Worm (Caenorhabditis elegans) whole organism, L2 larva: ENCODE data around the gene fbxb-97.

Source experiments
- C34F6.9 ChIP-seq: fragments of 150-350 bp; optimal IDR thresholded peaks from 2 replicates; lab custom pipeline; 2014; ENCODE audit warnings: missing biosample characterization, missing genetic modification characterization
- R02D3.7 ChIP-seq: fragments of 150-350 bp; optimal IDR thresholded peaks from 2 replicates; lab custom pipeline; 2014; ENCODE audit warnings: missing biosample characterization, missing genetic modification characterization
- Y55F3AM.14 ChIP-seq: fragments of 200-800 bp; sonication (Bioruptor generic); optimal IDR thresholded peaks from 2 replicates; lab custom pipeline; 2018; ENCODE audit warnings: mild to moderate bottlenecking, missing genetic modification characterization, missing compliant biosample characterization
- ZK546.5 ChIP-seq: sonication (generic microtip); optimal IDR thresholded peaks from 2 replicates; lab custom pipeline; 2017; ENCODE audit warnings: missing biosample characterization, missing genetic modification characterization
- alr-1 ChIP-seq: fragments of 150-350 bp; optimal IDR thresholded peaks from 2 replicates; lab custom pipeline; 2014; ENCODE audit warnings: missing biosample characterization, missing genetic modification characterization
- ceh-16 ChIP-seq: fragments of 150-350 bp; optimal IDR thresholded peaks from 2 replicates; lab custom pipeline; 2014; ENCODE audit warnings: missing biosample characterization, missing genetic modification characterization
- ceh-82 ChIP-seq: fragments of 150-350 bp; optimal IDR thresholded peaks from 2 replicates; lab custom pipeline; 2014; ENCODE audit warnings: missing biosample characterization, missing genetic modification characterization
- egl-27 ChIP-seq: sonication (generic microtip); optimal IDR thresholded peaks from 3 replicates; lab custom pipeline; 2017; ENCODE audit warnings: missing biosample characterization, missing genetic modification reagents, missing genetic modification characterization
- elt-3 ChIP-seq: sonication (generic microtip); optimal IDR thresholded peaks from 2 replicates; lab custom pipeline; 2017; ENCODE audit warnings: missing biosample characterization, missing genetic modification characterization
- gmeb-1 ChIP-seq: fragments of 150-350 bp; optimal IDR thresholded peaks from 2 replicates; lab custom pipeline; 2014; ENCODE audit warnings: missing biosample characterization, missing genetic modification characterization
- lin-11 ChIP-seq: fragments of 150-350 bp; sonication (generic microtip); optimal IDR thresholded peaks from 2 replicates; lab custom pipeline; 2014; ENCODE audit warnings: missing biosample characterization, missing genetic modification characterization, inconsistent platforms, mixed read lengths
- lin-13 ChIP-seq: fragments of 150-350 bp; optimal IDR thresholded peaks from 2 replicates; lab custom pipeline; 2014; ENCODE audit warnings: missing biosample characterization, missing genetic modification reagents, missing genetic modification characterization
- lin-39 ChIP-seq: fragments of 150-350 bp; optimal IDR thresholded peaks from 2 replicates; lab custom pipeline; 2014; ENCODE audit warnings: missing biosample characterization, missing genetic modification reagents, missing genetic modification characterization
- lsy-2 ChIP-seq, 2 experiments: fragments of 150-350 bp in 1 of 2; sonication (generic microtip) in 1 of 2; optimal IDR thresholded peaks; 2 replicates each; lab custom pipeline; 2014 to 2017; ENCODE audit warnings: missing biosample characterization in 2 of 2, missing genetic modification characterization in 2 of 2
- mab-5 ChIP-seq: fragments of 150-350 bp; optimal IDR thresholded peaks from 2 replicates; lab custom pipeline; 2014; ENCODE audit warnings: missing biosample characterization, missing genetic modification characterization
- nhr-12 ChIP-seq: fragments of 150-350 bp; optimal IDR thresholded peaks from 2 replicates; lab custom pipeline; 2014; ENCODE audit warnings: missing biosample characterization, missing genetic modification characterization
- nhr-25 ChIP-seq: fragments of 150-350 bp; sonication (generic microtip); optimal IDR thresholded peaks from 3 replicates; lab custom pipeline; 2014; ENCODE audit warnings: missing biosample characterization, missing genetic modification characterization
- peb-1 ChIP-seq: fragments of 150-350 bp; optimal IDR thresholded peaks from 2 replicates; lab custom pipeline; 2014; ENCODE audit warnings: missing biosample characterization, missing genetic modification characterization
- sem-4 ChIP-seq: fragments of 150-350 bp; optimal IDR thresholded peaks from 2 replicates; lab custom pipeline; 2014; ENCODE audit warnings: missing biosample characterization, missing genetic modification reagents, missing genetic modification characterization
- sma-3 ChIP-seq: sonication (generic microtip); optimal IDR thresholded peaks from 2 replicates; lab custom pipeline; 2016; ENCODE audit warnings: missing genetic modification reagents, missing genetic modification characterization, missing compliant biosample characterization
- sma-9 ChIP-seq, 2 experiments: fragments of 150-350 bp in 1 of 2; sonication (generic microtip) in 1 of 2; optimal IDR thresholded peaks; 2 replicates each; lab custom pipeline; 2014 to 2016; ENCODE audit warnings: missing genetic modification characterization in 2 of 2, mild to moderate bottlenecking in 1 of 2, missing biosample characterization in 1 of 2, missing compliant biosample characterization in 1 of 2, missing genetic modification reagents in 1 of 2, moderate library complexity in 1 of 2
- snpc-4 ChIP-seq: fragments of 150-350 bp; optimal IDR thresholded peaks from 2 replicates; lab custom pipeline; 2014; ENCODE audit warnings: missing biosample characterization, missing genetic modification characterization
- unc-39 ChIP-seq: fragments of 150-350 bp; optimal IDR thresholded peaks from 2 replicates; lab custom pipeline; 2014; ENCODE audit warnings: missing biosample characterization, missing genetic modification characterization
- unc-62 ChIP-seq: fragments of 150-350 bp; optimal IDR thresholded peaks from 2 replicates; lab custom pipeline; 2014; ENCODE audit warnings: missing biosample characterization, missing genetic modification reagents, missing genetic modification characterization
- zag-1 ChIP-seq: fragments of 150-350 bp; optimal IDR thresholded peaks from 2 replicates; lab custom pipeline; 2014; ENCODE audit warnings: missing biosample characterization, missing genetic modification characterization
- ztf-11 ChIP-seq: sonication (generic microtip); optimal IDR thresholded peaks from 2 replicates; lab custom pipeline; 2017; ENCODE audit warnings: missing biosample characterization, missing genetic modification characterization
- ztf-4 ChIP-seq: fragments of 150-350 bp; optimal IDR thresholded peaks from 2 replicates; lab custom pipeline; 2014; ENCODE audit warnings: missing biosample characterization, missing genetic modification characterization

The fbxb-97 gene

DNA sequence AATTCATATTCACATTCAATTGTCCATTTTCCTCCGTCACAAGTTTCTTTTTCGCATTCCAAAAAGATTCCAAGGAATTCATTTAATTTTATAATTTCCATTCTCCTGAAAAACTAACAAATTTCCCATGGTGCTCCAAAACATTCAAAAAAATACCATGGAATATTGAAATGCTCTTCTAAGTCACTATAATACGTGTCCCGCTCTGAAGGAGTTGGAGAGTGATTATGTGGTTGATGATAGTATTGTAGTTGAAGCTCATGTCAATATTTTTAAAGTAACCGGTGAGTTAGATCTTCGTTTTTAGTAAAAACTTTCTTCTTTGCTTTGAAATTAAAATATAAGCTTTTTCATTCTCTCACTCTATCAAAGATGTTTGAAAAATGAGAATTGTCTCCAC is 42.7 kb upstream of the fbxb-97 start, which contains the start of gene math-9:
Gene math-9 (minus strand): TSS at position 101 of the 400 bp plus-strand sequence.
- TF ChIP-seq lin-13 (GFP tag; lab: Kevin White, UChicago): no peak
- TF ChIP-seq lin-11 (tag; lab: Kevin White, UChicago): no peak
- TF ChIP-seq alr-1: no peak
- no peak for TF ChIP-seq unc-62 (GFP tag; lab: Kevin White, UChicago)
- no peak for TF ChIP-seq ztf-11 (tag; lab: Kevin White, UChicago)
- no peak for TF ChIP-seq R02D3.7 (tag; lab: Kevin White, UChicago)
- TF ChIP-seq ztf-4: no peak
- no peak for TF ChIP-seq egl-27
- TF ChIP-seq mab-5 (tag; lab: Kevin White, UChicago): no peak
- no peak for TF ChIP-seq sma-3 (GFP tag; lab: Kevin White, UChicago)
- no peak for TF ChIP-seq unc-39 (tag; lab: Kevin White, UChicago)
- TF ChIP-seq peb-1: no peak
- no peak for TF ChIP-seq elt-3 (tag; lab: Kevin White, UChicago)
- no peak for TF ChIP-seq zag-1 (tag; lab: Kevin White, UChicago)
- TF ChIP-seq, all 48 proteins: peak for 0

ce11 chrII:1889071-1889470 is 41.1 kb upstream of the fbxb-97 start, which contains the start of gene math-8:
math-8 (minus strand) TSS chrII:1889171.
- TF ChIP-seq sem-4 (tag; lab: Kevin White, UChicago) (no peak), lsy-2 (tag; optimal IDR thresholded peaks at IDR 0.05; lab: Kevin White, UChicago) (no peak), mab-5 (tag; lab: Kevin White, UChicago) (no peak), alr-1 (no peak), R02D3.7 (tag; lab: Kevin White, UChicago) (no peak), ceh-16 (tag; lab: Kevin White, UChicago) (no peak), ZK546.5 (tag; lab: Kevin White, UChicago) (no peak)

DNA sequence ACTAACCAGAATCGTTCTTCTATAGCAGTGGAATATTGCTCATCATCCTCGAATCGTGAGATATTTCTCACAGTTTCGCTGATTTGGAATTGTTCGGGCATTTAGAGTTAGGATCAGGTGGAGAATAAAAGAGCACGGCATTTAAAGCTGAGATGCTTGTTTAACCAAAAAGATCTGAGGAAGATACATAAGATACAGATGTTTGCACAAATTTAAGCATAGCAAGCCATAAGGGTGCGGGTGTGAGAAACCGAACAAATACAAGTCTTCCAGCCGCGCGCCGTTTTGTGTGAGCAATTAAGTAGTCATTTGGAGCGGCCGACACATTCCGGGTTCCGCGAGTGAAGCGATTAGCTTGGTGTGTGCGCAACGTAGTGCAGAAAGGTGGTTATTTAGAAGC is 38.4 kb upstream of the fbxb-97 start, which contains the start of gene math-7:
Gene math-7 (minus strand): TSS at position 101 of the 400 bp plus-strand sequence.
- no peak for TF ChIP-seq lin-39 (tag; lab: Kevin White, UChicago)
- TF ChIP-seq unc-39 (tag; lab: Kevin White, UChicago): no peak
- no peak for TF ChIP-seq sma-9 (GFP tag; optimal IDR thresholded peaks at IDR 0.05; lab: Kevin White, UChicago)
- no peak for TF ChIP-seq sma-9 (tag; optimal IDR thresholded peaks at IDR 0.05; lab: Kevin White, UChicago)
- no peak for TF ChIP-seq snpc-4
- no peak for TF ChIP-seq nhr-12
- TF ChIP-seq ceh-82 (tag; lab: Kevin White, UChicago): no peak
- TF ChIP-seq gmeb-1 (tag; lab: Kevin White, UChicago): no peak
- TF ChIP-seq elt-3 (tag; lab: Kevin White, UChicago): no peak
- TF ChIP-seq nhr-25 (tag; lab: Kevin White, UChicago): no peak
- no peak for TF ChIP-seq R02D3.7 (tag; lab: Kevin White, UChicago)

ce11 chrII:1884635-1885034 is 36.7 kb upstream of the fbxb-97 start, which contains the start of gene math-6:
math-6 (minus strand) TSS chrII:1884735.
- TF ChIP-seq sma-9 (GFP tag; optimal IDR thresholded peaks at IDR 0.05; lab: Kevin White, UChicago): no peak
- no peak for TF ChIP-seq sma-9 (tag; optimal IDR thresholded peaks at IDR 0.05; lab: Kevin White, UChicago)
- TF ChIP-seq Y55F3AM.14 (GFP tag; lab: Kevin White, UChicago): no peak

DNA sequence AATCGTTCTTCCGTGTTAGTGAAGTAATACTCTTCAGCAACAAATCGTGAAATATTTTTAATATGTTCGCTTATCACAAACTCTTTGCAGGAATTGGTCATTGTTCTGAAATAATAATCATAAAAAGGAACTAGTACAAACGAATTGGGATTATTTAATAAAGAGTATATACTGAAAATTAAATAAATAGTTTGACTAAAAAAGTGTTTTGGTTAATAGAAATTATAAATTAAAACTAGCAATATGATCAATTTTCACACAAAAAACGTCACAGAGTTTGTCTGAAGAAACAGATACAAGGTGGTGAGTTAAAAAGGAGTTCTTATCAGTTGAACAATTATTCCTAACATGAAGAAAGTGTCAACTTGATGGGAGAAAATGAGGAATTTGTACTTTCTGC is 34.7 kb upstream of the fbxb-97 start, which contains the start of gene math-5:
Gene math-5 (minus strand): TSS at position 101 of the 400 bp plus-strand sequence.
- no peak for TF ChIP-seq ceh-82 (tag; lab: Kevin White, UChicago)

- TF ChIP-seq ztf-4: no peak
Observed at ce11 chrII:1878663-1879062, 30.7 kb upstream of the fbxb-97 start, which contains the start of gene math-16. math-16 (minus strand) TSS chrII:1878763.

DNA sequence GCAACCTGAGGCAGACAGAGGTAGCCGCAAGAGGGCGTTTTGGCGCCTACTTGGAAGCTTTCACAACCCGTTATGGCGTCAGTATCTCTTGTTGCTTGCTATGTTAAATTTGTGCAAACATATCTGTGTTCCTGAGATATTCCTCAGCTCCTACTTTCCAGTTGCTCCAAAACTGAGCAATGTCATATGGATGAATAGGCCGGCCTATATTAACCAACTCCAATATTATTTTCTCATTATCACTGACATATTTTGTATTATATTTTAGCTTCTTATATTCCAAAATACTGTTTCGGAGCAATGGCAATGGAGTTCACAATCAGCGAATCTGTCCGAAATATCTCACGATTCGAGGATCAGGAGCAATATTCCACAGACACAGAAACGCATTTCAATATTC is 27.7 kb upstream of the fbxb-97 start, which contains the start of gene math-13:
Gene math-13 (plus strand): TSS at position 301 of the 400 bp plus-strand sequence.
- no peak for TF ChIP-seq zag-1 (tag; lab: Kevin White, UChicago)
- no peak for TF ChIP-seq alr-1
- TF ChIP-seq ceh-16 (tag; lab: Kevin White, UChicago): no peak
- no peak for TF ChIP-seq ceh-82 (tag; lab: Kevin White, UChicago)
- TF ChIP-seq C34F6.9 (tag; lab: Kevin White, UChicago): no peak
- no peak for TF ChIP-seq elt-3 (tag; lab: Kevin White, UChicago)
- TF ChIP-seq ztf-11 (tag; lab: Kevin White, UChicago): no peak
